Fruit fly (Drosophila melanogaster) whole organism, embryonic: ENCODE data around the gene Tsen34.
A peak's percentile ranks its signal among the peaks of the same experiment; 100 is the strongest.

Source experiments
- Bteb2 ChIP-seq: fragments of 200-800 bp; sonication (Bioruptor generic); optimal IDR thresholded peaks from 2 replicates; lab custom pipeline; 2016; ENCODE audit warnings: missing biosample characterization, missing genetic modification characterization
- CG10267 ChIP-seq: fragments of 200-800 bp; sonication (Bioruptor generic); optimal IDR thresholded peaks from 2 replicates; lab custom pipeline; 2018; ENCODE audit warnings: missing biosample characterization, mild to moderate bottlenecking, missing genetic modification characterization, moderate library complexity
- CG10959 ChIP-seq: fragments of 200-800 bp; sonication (Bioruptor generic); IDR thresholded peaks from 2 replicates; pipeline ENCODE4 v1.3.6; 2022; ENCODE audit warnings: missing biosample characterization, missing genetic modification characterization
- CG11398 ChIP-seq: fragments of 200-800 bp; sonication (Bioruptor generic); optimal IDR thresholded peaks from 2 replicates; lab custom pipeline; 2016; ENCODE audit warnings: missing biosample characterization, missing genetic modification characterization
- CG12391 ChIP-seq: fragments of 200-800 bp; sonication (Bioruptor generic); optimal IDR thresholded peaks from 3 replicates; lab custom pipeline; 2018; ENCODE audit warnings: missing biosample characterization, mild to moderate bottlenecking, missing genetic modification characterization, moderate library complexity
- CG12744 ChIP-seq: fragments of 200-800 bp; sonication (Bioruptor generic); optimal IDR thresholded peaks from 2 replicates; lab custom pipeline; 2016; ENCODE audit warnings: missing biosample characterization, missing genetic modification characterization
- CG14014 ChIP-seq: fragments of 200-800 bp; sonication (Bioruptor generic); IDR thresholded peaks from 2 replicates; pipeline ENCODE4 v1.3.6; 2022; ENCODE audit warnings: missing biosample characterization, missing genetic modification characterization
- CG15601 ChIP-seq: fragments of 200-800 bp; sonication (Bioruptor generic); optimal IDR thresholded peaks from 3 replicates; lab custom pipeline; 2019; ENCODE audit warnings: missing biosample characterization, mild to moderate bottlenecking, missing genetic modification characterization, moderate library complexity
- CG16815 ChIP-seq: fragments of 200-800 bp; sonication (Bioruptor generic); optimal IDR thresholded peaks from 3 replicates; lab custom pipeline; 2017; ENCODE audit warnings: missing biosample characterization, mild to moderate bottlenecking, missing genetic modification characterization
- CG17359 ChIP-seq: fragments of 200-800 bp; sonication (Bioruptor generic); optimal IDR thresholded peaks from 3 replicates; lab custom pipeline; 2018; ENCODE audit warnings: missing biosample characterization, mild to moderate bottlenecking, missing genetic modification characterization, moderate library complexity
- CG17568 ChIP-seq: fragments of 200-800 bp; sonication (Bioruptor generic); optimal IDR thresholded peaks from 2 replicates; lab custom pipeline; 2018; ENCODE audit warnings: missing biosample characterization, mild to moderate bottlenecking, missing genetic modification characterization, moderate library complexity
- CG17912 ChIP-seq: fragments of 200-800 bp; sonication (Bioruptor generic); optimal IDR thresholded peaks from 2 replicates; lab custom pipeline; 2018; ENCODE audit warnings: missing biosample characterization, mild to moderate bottlenecking, missing genetic modification characterization
- CG18011 ChIP-seq: fragments of 200-800 bp; sonication (Bioruptor generic); optimal IDR thresholded peaks from 2 replicates; lab custom pipeline; 2017; ENCODE audit warnings: missing biosample characterization, missing genetic modification characterization, mild to moderate bottlenecking, moderate library complexity, missing genotype
- CG1832 ChIP-seq: fragments of 200-800 bp; sonication (Bioruptor generic); optimal IDR thresholded peaks from 2 replicates; lab custom pipeline; 2017; ENCODE audit warnings: missing biosample characterization, mild to moderate bottlenecking, missing genetic modification characterization, inconsistent platforms
- CG18476 ChIP-seq: fragments of 200-800 bp; sonication (Bioruptor generic); optimal IDR thresholded peaks from 2 replicates; lab custom pipeline; 2016; ENCODE audit warnings: missing biosample characterization, mild to moderate bottlenecking, missing genetic modification characterization
- CG2202 ChIP-seq: fragments of 200-800 bp; sonication (Bioruptor generic); optimal IDR thresholded peaks from 2 replicates; lab custom pipeline; 2018; ENCODE audit warnings: missing biosample characterization, mild to moderate bottlenecking, missing genetic modification characterization
- CG30431 ChIP-seq: fragments of 200-800 bp; sonication (Bioruptor generic); optimal IDR thresholded peaks from 2 replicates; lab custom pipeline; 2017; ENCODE audit warnings: missing biosample characterization, missing genetic modification characterization
- CG33557 ChIP-seq: fragments of 200-800 bp; sonication (Bioruptor generic); optimal IDR thresholded peaks from 2 replicates; lab custom pipeline; 2019; ENCODE audit warnings: missing biosample characterization, mild to moderate bottlenecking, missing genetic modification characterization, moderate library complexity
- CG3838 ChIP-seq: fragments of 200-800 bp; sonication (Bioruptor generic); optimal IDR thresholded peaks from 3 replicates; lab custom pipeline; 2016; ENCODE audit warnings: missing biosample characterization, missing genetic modification characterization
- CG7745 ChIP-seq: fragments of 200-800 bp; sonication (Bioruptor generic); optimal IDR thresholded peaks from 2 replicates; lab custom pipeline; 2018; ENCODE audit warnings: missing biosample characterization, mild to moderate bottlenecking, missing genetic modification characterization, moderate library complexity
- CG8944 ChIP-seq: fragments of 200-800 bp; sonication (Bioruptor generic); optimal IDR thresholded peaks from 3 replicates; lab custom pipeline; 2016; ENCODE audit warnings: missing biosample characterization, missing genetic modification characterization
- CrebB ChIP-seq: fragments of 200-800 bp; sonication (Bioruptor generic); optimal IDR thresholded peaks from 3 replicates; lab custom pipeline; 2018; ENCODE audit warnings: missing biosample characterization, mild to moderate bottlenecking, missing genetic modification characterization
- Dll ChIP-seq: fragments of 200-800 bp; sonication (Bioruptor generic); IDR thresholded peaks from 4 replicates; pipeline ENCODE4 v1.3.6; 2022; ENCODE audit warnings: missing biosample characterization, missing genetic modification characterization; ENCODE audit not compliant: partially characterized antibody
- Elba2 ChIP-seq: fragments of 200-800 bp; sonication (Bioruptor generic); optimal IDR thresholded peaks from 3 replicates; lab custom pipeline; 2016; ENCODE audit warnings: missing biosample characterization, missing genetic modification characterization
- HHEX ChIP-seq: fragments of 200-800 bp; sonication (Bioruptor generic); optimal IDR thresholded peaks from 3 replicates; lab custom pipeline; 2017; ENCODE audit warnings: missing biosample characterization, mild to moderate bottlenecking, missing genetic modification characterization, missing genetic modification reagents
- Hr3 ChIP-seq: fragments of 200-800 bp; sonication (Bioruptor generic); optimal IDR thresholded peaks from 3 replicates; lab custom pipeline; 2016; ENCODE audit warnings: missing biosample characterization, missing genetic modification characterization
- Oaz ChIP-seq: fragments of 200-800 bp; sonication (Bioruptor generic); IDR thresholded peaks from 2 replicates; pipeline ENCODE4 v1.3.6; 2022; ENCODE audit warnings: missing biosample characterization, missing genetic modification characterization
- ab ChIP-seq: fragments of 200-800 bp; sonication (Bioruptor generic); optimal IDR thresholded peaks from 2 replicates; lab custom pipeline; 2016; ENCODE audit warnings: missing biosample characterization, missing genetic modification characterization
- amos ChIP-seq: fragments of 200-800 bp; sonication (Bioruptor generic); IDR thresholded peaks from 2 replicates; pipeline ENCODE4 v1.3.6; 2022; ENCODE audit warnings: missing biosample characterization, missing genetic modification characterization; ENCODE audit not compliant: partially characterized antibody
- cg ChIP-seq: fragments of 200-800 bp; sonication (Bioruptor generic); optimal IDR thresholded peaks from 3 replicates; lab custom pipeline; 2019; ENCODE audit warnings: missing biosample characterization, mild to moderate bottlenecking, missing genetic modification characterization, moderate library complexity
- dati ChIP-seq: fragments of 200-800 bp; sonication (Bioruptor generic); IDR thresholded peaks from 2 replicates; pipeline ENCODE4 v1.3.6; 2022; ENCODE audit warnings: missing biosample characterization, missing genetic modification characterization
- dm ChIP-seq: fragments of 200-800 bp; sonication (Bioruptor generic); optimal IDR thresholded peaks from 3 replicates; lab custom pipeline; 2016; ENCODE audit warnings: missing biosample characterization, missing genetic modification characterization
- en ChIP-seq: fragments of 200-800 bp; sonication (Bioruptor generic); optimal IDR thresholded peaks from 2 replicates; lab custom pipeline; 2016; ENCODE audit warnings: missing biosample characterization, missing genetic modification characterization
- exex ChIP-seq: fragments of 200-800 bp; sonication (Bioruptor generic); optimal IDR thresholded peaks from 4 replicates; lab custom pipeline; 2018; ENCODE audit warnings: missing biosample characterization, mild to moderate bottlenecking, missing genetic modification characterization, moderate library complexity
- gem ChIP-seq: fragments of 200-800 bp; sonication (Bioruptor generic); optimal IDR thresholded peaks from 2 replicates; lab custom pipeline; 2019; ENCODE audit warnings: missing biosample characterization, mild to moderate bottlenecking, missing genetic modification characterization, moderate library complexity
- gsb ChIP-seq: fragments of 200-800 bp; sonication (Bioruptor generic); IDR thresholded peaks from 2 replicates; pipeline ENCODE4 v1.3.6; 2022; ENCODE audit warnings: missing biosample characterization, missing genetic modification characterization
- hth ChIP-seq: fragments of >200 bp; optimal IDR thresholded peaks from 2 replicates; lab custom pipeline; 2017; ENCODE audit warnings: inconsistent platforms
- ind ChIP-seq: fragments of 200-800 bp; sonication (Bioruptor generic); optimal IDR thresholded peaks from 3 replicates; lab custom pipeline; 2016; ENCODE audit warnings: missing biosample characterization, missing genetic modification characterization
- ken ChIP-seq: fragments of 200-800 bp; sonication (Bioruptor generic); IDR thresholded peaks from 3 replicates; pipeline ENCODE4 v1.3.6; 2022; ENCODE audit warnings: missing biosample characterization, missing genetic modification characterization
- mld ChIP-seq: fragments of 200-800 bp; sonication (Bioruptor generic); IDR thresholded peaks from 3 replicates; pipeline ENCODE4 v1.3.6; 2022; ENCODE audit warnings: missing biosample characterization, missing genetic modification characterization; ENCODE audit not compliant: partially characterized antibody
- nom ChIP-seq: fragments of 200-800 bp; sonication (Bioruptor generic); optimal IDR thresholded peaks from 2 replicates; lab custom pipeline; 2017; ENCODE audit warnings: missing biosample characterization, missing genetic modification characterization, mild to moderate bottlenecking, moderate library complexity, missing genetic modification reagents
- oc ChIP-seq: fragments of 200-800 bp; sonication (Bioruptor generic); optimal IDR thresholded peaks from 2 replicates; lab custom pipeline; 2018; ENCODE audit warnings: missing biosample characterization, mild to moderate bottlenecking, missing genetic modification characterization, moderate library complexity
- p53 ChIP-seq: fragments of 200-800 bp; sonication (Bioruptor generic); optimal IDR thresholded peaks from 2 replicates; lab custom pipeline; 2016; ENCODE audit warnings: missing biosample characterization, missing genetic modification characterization
- pros ChIP-seq: fragments of 200-800 bp; sonication (Bioruptor generic); optimal IDR thresholded peaks from 3 replicates; lab custom pipeline; 2019; ENCODE audit warnings: missing biosample characterization, mild to moderate bottlenecking, missing genetic modification characterization, moderate library complexity
- ro ChIP-seq: fragments of 200-800 bp; sonication (Bioruptor generic); IDR thresholded peaks from 2 replicates; pipeline ENCODE4 v1.3.6; 2022; ENCODE audit warnings: missing biosample characterization, missing genetic modification characterization
- seq ChIP-seq: fragments of 200-800 bp; sonication (Bioruptor generic); IDR thresholded peaks from 2 replicates; pipeline ENCODE4 v1.3.6; 2022; ENCODE audit warnings: missing biosample characterization, missing genetic modification characterization
- shn ChIP-seq: fragments of 200-800 bp; sonication (Bioruptor generic); optimal IDR thresholded peaks from 3 replicates; lab custom pipeline; 2016; ENCODE audit warnings: missing biosample characterization, missing genetic modification characterization
- sna ChIP-seq: fragments of 200-800 bp; sonication (Bioruptor generic); IDR thresholded peaks from 2 replicates; pipeline ENCODE4 v1.3.6; 2022; ENCODE audit warnings: missing biosample characterization, missing genetic modification characterization; ENCODE audit not compliant: partially characterized antibody
- sob ChIP-seq: fragments of 200-800 bp; sonication (Bioruptor generic); IDR thresholded peaks from 2 replicates; pipeline ENCODE4 v1.3.6; 2022; ENCODE audit warnings: missing biosample characterization, missing genetic modification characterization

Tsen34 gene

dm6 chr3L:14755951-14756723 lies 5.5 kb downstream of the Tsen34 start (continued):
- peak; percentile 74 for TF ChIP-seq CG15601
- peak; percentile 46 for TF ChIP-seq ab (GFP tag; lab: Kevin White, UChicago)
- TF ChIP-seq ind (GFP tag; lab: Kevin White, UChicago) = peak; percentile 87
- peak; percentile 82 for TF ChIP-seq pros (GFP tag; lab: Kevin White, UChicago)
- peak; percentile 60 for TF ChIP-seq CG33557
- TF ChIP-seq dati (GFP tag; lab: Robert Waterston, UW) = 0 out of 2 replicates have a peak, but pooled peaks have one; percentile 9
- TF ChIP-seq gsb (GFP tag; lab: Robert Waterston, UW) = peak; percentile 79
- peak; percentile 78 for TF ChIP-seq CG16815 (GFP tag; lab: Kevin White, UChicago)
- peak; percentile 73 for TF ChIP-seq CG8944 (GFP tag; lab: Kevin White, UChicago)
- peak; percentile 72 for TF ChIP-seq shn (GFP tag; lab: Kevin White, UChicago)
- no peak for TF ChIP-seq CG30431 (GFP tag; lab: Kevin White, UChicago)
- TF ChIP-seq HHEX = peak; percentile 85
- peak; percentile 38 for TF ChIP-seq CG2202
- peak; percentile 89 for TF ChIP-seq CG12391 (tag; lab: Kevin White, UChicago)
- TF ChIP-seq en (GFP tag; lab: Kevin White, UChicago) = no peak
- TF ChIP-seq exex (tag; lab: Kevin White, UChicago) = peak; percentile 56
- peak; percentile 74 for TF ChIP-seq Oaz (GFP tag; lab: Robert Waterston, UW)
- TF ChIP-seq Dll (GFP tag; lab: Robert Waterston, UW) = no peak
- peak; percentile 89 for TF ChIP-seq seq
- TF ChIP-seq ro = peak; percentile 36; the same call in 1 of the 2 replicates
- TF ChIP-seq CG18011 (GFP tag; lab: Kevin White, UChicago) = peak; percentile 54
- no peak for TF ChIP-seq CG10959 (GFP tag; lab: Robert Waterston, UW)
- TF ChIP-seq CG12744 (GFP tag; lab: Kevin White, UChicago) = peak; percentile 75
- no peak; the same call in 1 of the 2 replicates for TF ChIP-seq amos (GFP tag; lab: Robert Waterston, UW)
- peak; percentile 25 for TF ChIP-seq CG3838
- TF ChIP-seq cg (GFP tag; lab: Kevin White, UChicago) = peak; percentile 63
- peak; percentile 87 for TF ChIP-seq CG17359 (tag; lab: Kevin White, UChicago)
- peak; percentile 82 for TF ChIP-seq CG18476 (GFP tag; lab: Kevin White, UChicago)
- peak; percentile 96 for TF ChIP-seq CG1832
- TF ChIP-seq dm = peak; percentile 19
- TF ChIP-seq Bteb2 (GFP tag; lab: Kevin White, UChicago) = peak; percentile 85
- peak; percentile 83 for TF ChIP-seq CG17568 (GFP tag; lab: Kevin White, UChicago)
- peak; percentile 80 for TF ChIP-seq ken (GFP tag; lab: Robert Waterston, UW)
- TF ChIP-seq mld (GFP tag; lab: Robert Waterston, UW) = no peak
- TF ChIP-seq sna (GFP tag; lab: Robert Waterston, UW) = peak; percentile 39
- TF ChIP-seq Hr3 (GFP tag; lab: Kevin White, UChicago) = peak; percentile 86
- peak; percentile 94 for TF ChIP-seq gem (tag; lab: Kevin White, UChicago)
- TF ChIP-seq CG7745 (tag; lab: Kevin White, UChicago) = no peak
- no peak for TF ChIP-seq CG17912 (GFP tag; lab: Kevin White, UChicago)
- TF ChIP-seq CrebB (tag; lab: Kevin White, UChicago) = no peak
- TF ChIP-seq CG14014 (GFP tag; lab: Robert Waterston, UW) = peak; percentile 71
- no peak for TF ChIP-seq p53 (GFP tag; lab: Kevin White, UChicago)
- no peak for TF ChIP-seq CG11398
- no peak for TF ChIP-seq Elba2 (GFP tag; lab: Kevin White, UChicago)
- TF ChIP-seq hth (lab: Kevin White, UChicago) = no peak
- peak; percentile 0 for TF ChIP-seq oc (tag; lab: Kevin White, UChicago)
- TF ChIP-seq CG10267 (tag; lab: Kevin White, UChicago) = peak; percentile 71
- TF ChIP-seq nom (GFP tag; lab: Kevin White, UChicago) = peak; percentile 96
- peak; percentile 39 for TF ChIP-seq sob
